Worm (Caenorhabditis elegans): Measurements from ENCODE around the gene nhr-103.

- TF ChIP-seq ceh-36 (tag; optimal IDR thresholded peaks at IDR 0.05) (no peak), tra-4 (tag; optimal IDR thresholded peaks at IDR 0.05) (no peak), aly-1 (tag; optimal IDR thresholded peaks at IDR 0.05) (no peak), ama-1 (optimal IDR thresholded peaks at IDR 0.05) (no peak), pes-1 (GFP tag; IDR thresholded peaks at IDR 0.05) (no peak), tbx-37 (GFP tag; conservative IDR thresholded peaks at IDR 0.05) (no peak), ceh-13 (GFP tag; optimal IDR thresholded peaks at IDR 0.05) (no peak), sea-1 (GFP tag; conservative IDR thresholded peaks at IDR 0.05) (no peak), hmbx-1 (tag; optimal IDR thresholded peaks at IDR 0.05) (no peak), flt-1 (GFP tag; IDR thresholded peaks at IDR 0.05) (no peak)
These were observed 26.5 kb downstream of the nhr-103 start for ce11 chrV:2251774-2252173.
